Fruit fly (Drosophila melanogaster) whole organism, embryonic: ENCODE results near the gene CG1998.

Experiments used
- Adf1 ChIP-seq: fragments of 200-800 bp; sonication (Bioruptor generic); IDR thresholded peaks from 2 replicates; pipeline ENCODE4 v1.3.6; 2022; ENCODE audit warnings: missing biosample characterization, missing genetic modification characterization
- Antp ChIP-seq: fragments of 200-800 bp; sonication (Bioruptor generic); optimal IDR thresholded peaks from 3 replicates; lab custom pipeline; 2016; ENCODE audit warnings: missing biosample characterization, missing genetic modification characterization
- B-H1 ChIP-seq: fragments of 200-800 bp; sonication (Bioruptor generic); IDR thresholded peaks from 3 replicates; pipeline ENCODE4 v1.3.6; 2022; ENCODE audit warnings: missing biosample characterization, missing genetic modification characterization
- Bteb2 ChIP-seq: fragments of 200-800 bp; sonication (Bioruptor generic); optimal IDR thresholded peaks from 2 replicates; lab custom pipeline; 2016; ENCODE audit warnings: missing biosample characterization, missing genetic modification characterization
- CG1024 ChIP-seq: fragments of 200-800 bp; sonication (Bioruptor generic); IDR thresholded peaks from 2 replicates; pipeline ENCODE4 v1.3.6; 2022; ENCODE audit warnings: missing biosample characterization, missing genetic modification characterization
- CG10321 ChIP-seq: fragments of 200-800 bp; sonication (Bioruptor generic); IDR thresholded peaks from 2 replicates; pipeline ENCODE4 v1.3.6; 2022; ENCODE audit warnings: missing biosample characterization, missing genetic modification characterization
- CG10543 ChIP-seq: fragments of 200-800 bp; sonication (Bioruptor generic); optimal IDR thresholded peaks from 3 replicates; lab custom pipeline; 2017; ENCODE audit warnings: missing biosample characterization, mild to moderate bottlenecking, missing genetic modification characterization, moderate library complexity
- CG11247 ChIP-seq: fragments of 200-800 bp; sonication (Bioruptor generic); IDR thresholded peaks from 2 replicates; pipeline ENCODE4 v1.3.6; 2022; ENCODE audit warnings: missing biosample characterization, missing genetic modification characterization
- CG12299 ChIP-seq: fragments of 200-800 bp; sonication (Bioruptor generic); optimal IDR thresholded peaks from 2 replicates; lab custom pipeline; 2018; ENCODE audit warnings: missing biosample characterization, mild to moderate bottlenecking, missing genetic modification characterization
- CG13894 ChIP-seq: fragments of 200-800 bp; sonication (Bioruptor generic); optimal IDR thresholded peaks from 3 replicates; lab custom pipeline; 2018; ENCODE audit warnings: missing biosample characterization, mild to moderate bottlenecking, missing genetic modification characterization, moderate library complexity
- CG14014 ChIP-seq: fragments of 200-800 bp; sonication (Bioruptor generic); IDR thresholded peaks from 2 replicates; pipeline ENCODE4 v1.3.6; 2022; ENCODE audit warnings: missing biosample characterization, missing genetic modification characterization
- CG15011 ChIP-seq: fragments of 200-800 bp; sonication (Bioruptor generic); optimal IDR thresholded peaks from 3 replicates; lab custom pipeline; 2018; ENCODE audit warnings: missing biosample characterization, mild to moderate bottlenecking, missing genetic modification characterization
- CG1603 ChIP-seq: fragments of 200-800 bp; sonication (Bioruptor generic); optimal IDR thresholded peaks from 2 replicates; lab custom pipeline; 2019; ENCODE audit warnings: missing biosample characterization, mild to moderate bottlenecking, missing genetic modification characterization, moderate library complexity
- CG1647 ChIP-seq: fragments of 200-800 bp; sonication (Bioruptor generic); optimal IDR thresholded peaks from 3 replicates; lab custom pipeline; 2016; ENCODE audit warnings: missing biosample characterization, missing genetic modification characterization
- CG2129 ChIP-seq: fragments of 200-800 bp; sonication (Bioruptor generic); IDR thresholded peaks from 2 replicates; pipeline ENCODE4 v1.3.6; 2022; ENCODE audit warnings: missing biosample characterization, missing genetic modification characterization; ENCODE audit not compliant: partially characterized antibody
- CG4328 ChIP-seq: fragments of 200-800 bp; sonication (Bioruptor generic); optimal IDR thresholded peaks from 3 replicates; lab custom pipeline; 2017; ENCODE audit warnings: missing biosample characterization, missing genetic modification reagents, missing genetic modification characterization
- CG4820 ChIP-seq: fragments of 200-800 bp; sonication (Bioruptor generic); optimal IDR thresholded peaks from 3 replicates; lab custom pipeline; 2016; ENCODE audit warnings: missing biosample characterization, missing genetic modification characterization
- CG6765 ChIP-seq: fragments of 200-800 bp; sonication (Bioruptor generic); optimal IDR thresholded peaks from 3 replicates; lab custom pipeline; 2017; ENCODE audit warnings: missing biosample characterization, mild to moderate bottlenecking, missing genetic modification characterization
- CG8478 ChIP-seq: fragments of >200 bp; optimal IDR thresholded peaks from 2 replicates; lab custom pipeline; 2018
- CG8924 ChIP-seq: fragments of 200-800 bp; optimal IDR thresholded peaks from 3 replicates; lab custom pipeline; 2019; ENCODE audit warnings: missing biosample characterization, mild to moderate bottlenecking, missing genetic modification characterization, moderate library complexity
- CG9817 ChIP-seq: fragments of 200-800 bp; sonication (Bioruptor generic); optimal IDR thresholded peaks from 2 replicates; lab custom pipeline; 2018; ENCODE audit warnings: missing biosample characterization, mild to moderate bottlenecking, missing genetic modification characterization, moderate library complexity
- CTCF ChIP-seq: fragments of 200-800 bp; sonication (Bioruptor generic); optimal IDR thresholded peaks from 2 replicates; lab custom pipeline; 2017; ENCODE audit warnings: missing biosample characterization, mild to moderate bottlenecking, missing genetic modification characterization, moderate library complexity
- CrebB ChIP-seq: fragments of 200-800 bp; sonication (Bioruptor generic); optimal IDR thresholded peaks from 3 replicates; lab custom pipeline; 2018; ENCODE audit warnings: missing biosample characterization, mild to moderate bottlenecking, missing genetic modification characterization
- Dfd ChIP-seq, 2 experiments: fragments of >200 bp; optimal IDR thresholded peaks; 2 replicates each; lab custom pipeline; 2017; ENCODE audit warnings: missing biosample characterization in 2 of 2, missing genetic modification characterization in 2 of 2
- Drgx ChIP-seq: fragments of 200-800 bp; sonication (Bioruptor generic); IDR thresholded peaks from 2 replicates; pipeline ENCODE4 v1.3.6; 2022; ENCODE audit warnings: missing biosample characterization, missing genetic modification characterization
- E2f2 ChIP-seq: fragments of 200-800 bp; sonication (Bioruptor generic); IDR thresholded peaks from 2 replicates; pipeline ENCODE4 v1.3.6; 2022; ENCODE audit warnings: missing biosample characterization, missing genetic modification characterization
- Ets65A ChIP-seq: fragments of 200-800 bp; sonication (Bioruptor generic); peaks from one replicate; lab custom pipeline; 2016; ENCODE audit warnings: missing biosample characterization, missing genetic modification characterization
- MBD-R2 ChIP-seq: fragments of 200-800 bp; sonication (Bioruptor generic); IDR thresholded peaks from 2 replicates; pipeline ENCODE4 v1.3.6; 2022; ENCODE audit warnings: missing biosample characterization, missing genetic modification characterization
- Max ChIP-seq: fragments of 200-800 bp; sonication (Bioruptor generic); optimal IDR thresholded peaks from 2 replicates; lab custom pipeline; 2016; ENCODE audit warnings: missing biosample characterization, mild to moderate bottlenecking, missing genetic modification characterization
- Med ChIP-seq: fragments of 200-800 bp; sonication (Bioruptor generic); peaks from one replicate; lab custom pipeline; 2016; ENCODE audit warnings: missing biosample characterization, missing genetic modification characterization, mild to moderate bottlenecking, inconsistent platforms, moderate library complexity
- NC2α ChIP-seq: fragments of 200-800 bp; sonication (Bioruptor generic); optimal IDR thresholded peaks from 2 replicates; lab custom pipeline; 2016; ENCODE audit warnings: missing biosample characterization, missing genetic modification characterization
- Opbp ChIP-seq: fragments of 200-800 bp; sonication (Bioruptor generic); IDR thresholded peaks from 3 replicates; pipeline ENCODE4 v1.3.6; 2022; ENCODE audit warnings: missing biosample characterization, missing genetic modification characterization; ENCODE audit not compliant: partially characterized antibody
- Vsx1 ChIP-seq: fragments of 200-800 bp; sonication (Bioruptor generic); optimal IDR thresholded peaks from 2 replicates; lab custom pipeline; 2017; ENCODE audit warnings: missing biosample characterization, mild to moderate bottlenecking, missing genetic modification characterization, missing genetic modification reagents
- ash1 ChIP-seq: fragments of 200-800 bp; sonication (Bioruptor generic); optimal IDR thresholded peaks from 2 replicates; lab custom pipeline; 2018; ENCODE audit warnings: missing biosample characterization, mild to moderate bottlenecking, missing genetic modification characterization
- bcd ChIP-seq: fragments of 200-800 bp; sonication (Bioruptor generic); optimal IDR thresholded peaks from 2 replicates; lab custom pipeline; 2017; ENCODE audit warnings: missing biosample characterization, mild to moderate bottlenecking, missing genetic modification characterization
- btn ChIP-seq: fragments of 200-800 bp; sonication (Bioruptor generic); optimal IDR thresholded peaks from 2 replicates; lab custom pipeline; 2016; ENCODE audit warnings: missing biosample characterization, missing genetic modification characterization
- cas ChIP-seq: fragments of 200-800 bp; sonication (Bioruptor generic); IDR thresholded peaks from 2 replicates; pipeline ENCODE4 v1.3.6; 2022; ENCODE audit warnings: missing biosample characterization, missing genetic modification characterization
- cg ChIP-seq: fragments of 200-800 bp; sonication (Bioruptor generic); optimal IDR thresholded peaks from 3 replicates; lab custom pipeline; 2019; ENCODE audit warnings: missing biosample characterization, mild to moderate bottlenecking, missing genetic modification characterization, moderate library complexity
- eve ChIP-seq, 2 experiments: fragments of >200 bp; optimal IDR thresholded peaks; 2 replicates each; lab custom pipeline; 2017; ENCODE audit warnings: missing biosample characterization in 2 of 2, missing genetic modification characterization in 2 of 2
- fd3F ChIP-seq: fragments of 200-800 bp; sonication (Bioruptor generic); optimal IDR thresholded peaks from 2 replicates; lab custom pipeline; 2018; ENCODE audit warnings: missing biosample characterization, mild to moderate bottlenecking, missing genetic modification characterization, moderate library complexity
- ftz-f1 ChIP-seq: fragments of 200-800 bp; sonication (Bioruptor generic); optimal IDR thresholded peaks from 2 replicates; lab custom pipeline; 2016; ENCODE audit warnings: missing biosample characterization, missing genetic modification characterization
- ham ChIP-seq: fragments of 200-800 bp; sonication (Bioruptor generic); IDR thresholded peaks from 2 replicates; pipeline ENCODE4 v1.3.6; 2022; ENCODE audit warnings: missing biosample characterization, missing genetic modification characterization
- hb ChIP-seq: fragments of 200-800 bp; sonication (Bioruptor generic); IDR thresholded peaks from 3 replicates; pipeline ENCODE4 v1.3.6; 2022; ENCODE audit warnings: missing biosample characterization, missing genetic modification characterization; ENCODE audit not compliant: partially characterized antibody
- kni ChIP-seq: fragments of 200-800 bp; sonication (Bioruptor generic); optimal IDR thresholded peaks from 3 replicates; lab custom pipeline; 2017; ENCODE audit warnings: mild to moderate bottlenecking, missing biosample characterization, missing genetic modification reagents, missing genetic modification characterization
- lbe ChIP-seq: fragments of 200-800 bp; sonication (Bioruptor generic); optimal IDR thresholded peaks from 2 replicates; lab custom pipeline; 2016; ENCODE audit warnings: missing biosample characterization, mild to moderate bottlenecking, missing genetic modification characterization
- pros ChIP-seq: fragments of 200-800 bp; sonication (Bioruptor generic); optimal IDR thresholded peaks from 3 replicates; lab custom pipeline; 2019; ENCODE audit warnings: missing biosample characterization, mild to moderate bottlenecking, missing genetic modification characterization, moderate library complexity
- rib ChIP-seq: fragments of 200-800 bp; sonication (Bioruptor generic); IDR thresholded peaks from 2 replicates; pipeline ENCODE4 v1.3.6; 2022; ENCODE audit warnings: missing biosample characterization, missing genetic modification characterization
- shn ChIP-seq: fragments of 200-800 bp; sonication (Bioruptor generic); optimal IDR thresholded peaks from 3 replicates; lab custom pipeline; 2016; ENCODE audit warnings: missing biosample characterization, missing genetic modification characterization
- sim ChIP-seq: fragments of 200-800 bp; sonication (Bioruptor generic); IDR thresholded peaks from 2 replicates; pipeline ENCODE4 v1.3.6; 2022; ENCODE audit warnings: missing biosample characterization, missing genetic modification characterization
- sisA ChIP-seq: fragments of 200-800 bp; sonication (Bioruptor generic); IDR thresholded peaks from 2 replicates; pipeline ENCODE4 v1.3.6; 2022; ENCODE audit warnings: missing biosample characterization, missing genetic modification characterization
- toy ChIP-seq: fragments of 200-800 bp; sonication (Bioruptor generic); IDR thresholded peaks from 2 replicates; pipeline ENCODE4 v1.3.6; 2022; ENCODE audit warnings: missing biosample characterization, missing genetic modification characterization
- vvl ChIP-seq: fragments of 200-800 bp; sonication (Bioruptor generic); IDR thresholded peaks from 2 replicates; pipeline ENCODE4 v1.3.6; 2022; ENCODE audit warnings: missing biosample characterization, missing genetic modification characterization
- wek ChIP-seq: fragments of 200-800 bp; sonication (Bioruptor generic); optimal IDR thresholded peaks from 3 replicates; lab custom pipeline; 2018; ENCODE audit warnings: missing biosample characterization, mild to moderate bottlenecking, missing genetic modification characterization, moderate library complexity
- zfh2 ChIP-seq: fragments of 200-800 bp; sonication (Bioruptor generic); optimal IDR thresholded peaks from 2 replicates; lab custom pipeline; 2016; ENCODE audit warnings: missing biosample characterization, missing genetic modification characterization

CG1998 gene

DNA sequence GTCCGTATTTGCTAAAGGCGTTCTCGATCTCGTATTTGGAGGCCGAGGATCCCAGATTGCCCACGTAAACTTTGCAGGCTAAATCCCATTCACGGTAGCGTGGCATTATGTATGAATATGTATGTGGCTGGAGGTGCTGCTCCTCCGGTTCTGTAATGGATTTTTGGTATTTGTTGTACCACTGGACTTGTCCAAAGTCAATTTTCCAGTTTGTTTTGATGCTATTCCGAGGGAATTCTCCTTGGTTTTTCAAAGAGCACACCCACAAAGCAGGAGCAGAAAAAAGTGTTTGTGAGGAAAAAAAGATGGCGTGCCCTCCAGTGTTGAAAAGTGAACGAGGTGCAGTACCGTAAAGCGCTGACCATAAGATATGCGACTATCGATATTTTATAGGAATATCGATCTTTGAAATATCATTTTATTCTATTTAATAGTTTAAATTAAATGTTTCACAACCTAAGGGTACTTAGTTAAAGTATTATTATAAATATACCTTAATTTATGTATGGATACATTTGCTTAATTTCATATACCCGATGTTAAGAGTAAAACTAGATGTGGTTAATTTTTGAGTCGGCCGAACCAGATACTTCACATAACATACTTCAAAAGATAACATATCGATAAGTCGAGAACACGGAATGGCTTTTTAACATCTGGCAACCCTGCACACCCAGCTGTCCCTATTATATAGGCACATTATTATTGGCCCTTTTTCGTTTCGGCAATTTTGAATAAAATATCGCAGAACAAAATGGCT lies 28.1 kb downstream of the CG1998 start, which contains the start of the genes Rbp1-like and Tim9a (continued):
- TF ChIP-seq lbe (peak; percentile 16), sim (GFP tag; lab: Robert Waterston, UW) (no peak), ftz-f1 (GFP tag; lab: Kevin White, UChicago) (no peak), fd3F (GFP tag; lab: Kevin White, UChicago) (no peak), CTCF (peak; percentile 24), CrebB (tag; lab: Kevin White, UChicago) (no peak), CG14014 (GFP tag; lab: Robert Waterston, UW) (no peak), CG11247 (GFP tag; lab: Robert Waterston, UW) (no peak), Bteb2 (no peak), Antp (no peak), hb (GFP tag; lab: Robert Waterston, UW) (peak; percentile 45; the same call in 2 of the 3 replicates), CG15011 (GFP tag; lab: Kevin White, UChicago) (peak; percentile 41), zfh2 (peak; percentile 18), CG2129 (peak; percentile 54), Max (GFP tag; lab: Kevin White, UChicago) (peak; percentile 39), B-H1 (no peak), CG6765 (GFP tag; lab: Kevin White, UChicago) (no peak), sisA (no peak), CG4328 (GFP tag; lab: Kevin White, UChicago) (peak; percentile 22), cas (GFP tag; lab: Robert Waterston, UW) (no peak), wek (no peak), CG8924 (peak; percentile 46), bcd (GFP tag; lab: Kevin White, UChicago) (peak; percentile 35), CG12299 (tag; lab: Kevin White, UChicago) (no peak), Ets65A (peak; percentile 41), CG1647 (GFP tag; lab: Kevin White, UChicago) (no peak), eve (GFP tag; optimal IDR thresholded peaks at IDR 0.05; lab: Kevin White, UChicago) (peak in 1 of 2 experiments; percentile 79), ash1 (no peak), Opbp (GFP tag; lab: Robert Waterston, UW) (peak; percentile 59; the same call in 2 of the 3 replicates), MBD-R2 (GFP tag; lab: Robert Waterston, UW) (peak; percentile 24; the same call in 1 of the 2 replicates), rib (GFP tag; lab: Robert Waterston, UW) (no peak), E2f2 (GFP tag; lab: Robert Waterston, UW) (peak; percentile 57), CG10321 (no peak), Adf1 (GFP tag; lab: Robert Waterston, UW) (no peak), vvl (GFP tag; lab: Robert Waterston, UW) (no peak), NC2α (no peak), CG10543 (GFP tag; lab: Kevin White, UChicago) (peak; percentile 61), CG1603 (tag; lab: Kevin White, UChicago) (peak; percentile 16)
- TF ChIP-seq, all 482 proteins: peak for 165

- TF ChIP-seq shn (GFP tag; lab: Kevin White, UChicago) (no peak), CG8478 (no peak), Drgx (GFP tag; lab: Robert Waterston, UW) (no peak), Dfd (GFP tag; optimal IDR thresholded peaks at IDR 0.05; lab: Kevin White, UChicago) (peak in 1 of 2 experiments; percentile 57), ham (GFP tag; lab: Robert Waterston, UW) (no peak), CG9817 (tag; lab: Kevin White, UChicago) (no peak), MBD-R2 (GFP tag; lab: Robert Waterston, UW) (0 out of 2 replicates have a peak, but pooled peaks have one; percentile 3), Med (GFP tag; lab: Kevin White, UChicago) (no peak), toy (no peak), cg (GFP tag; lab: Kevin White, UChicago) (peak; percentile 28), CG4820 (GFP tag; lab: Kevin White, UChicago) (no peak), Vsx1 (GFP tag; lab: Kevin White, UChicago) (no peak), CG1024 (no peak), CG13894 (tag; lab: Kevin White, UChicago) (no peak), btn (GFP tag; lab: Kevin White, UChicago) (no peak), kni (GFP tag; lab: Kevin White, UChicago) (no peak), pros (no peak)
Observed at dm6 chrX:13384177-13384576, 28.7 kb downstream of the CG1998 start.
